Worm (Caenorhabditis elegans) whole organism, L1 larva: Measurements from ENCODE around the gene E02C12.6.

Source experiments
- nhr-11 ChIP-seq: fragments of 150-350 bp; optimal IDR thresholded peaks from 2 replicates; lab custom pipeline; 2014; ENCODE audit warnings: missing biosample characterization, missing genetic modification characterization
- pax-3 ChIP-seq: fragments of 200-800 bp; sonication (Bioruptor generic); optimal IDR thresholded peaks from 2 replicates; lab custom pipeline; 2018; ENCODE audit warnings: mild to moderate bottlenecking, missing genetic modification characterization, moderate library complexity, missing compliant biosample characterization
- snu-23 ChIP-seq: sonication (generic microtip); optimal IDR thresholded peaks from 2 replicates; lab custom pipeline; 2016; ENCODE audit warnings: missing genetic modification characterization, missing compliant biosample characterization
- sox-4 ChIP-seq: sonication (generic microtip); optimal IDR thresholded peaks from 2 replicates; lab custom pipeline; 2016; ENCODE audit warnings: missing genetic modification characterization, missing compliant biosample characterization

DNA sequence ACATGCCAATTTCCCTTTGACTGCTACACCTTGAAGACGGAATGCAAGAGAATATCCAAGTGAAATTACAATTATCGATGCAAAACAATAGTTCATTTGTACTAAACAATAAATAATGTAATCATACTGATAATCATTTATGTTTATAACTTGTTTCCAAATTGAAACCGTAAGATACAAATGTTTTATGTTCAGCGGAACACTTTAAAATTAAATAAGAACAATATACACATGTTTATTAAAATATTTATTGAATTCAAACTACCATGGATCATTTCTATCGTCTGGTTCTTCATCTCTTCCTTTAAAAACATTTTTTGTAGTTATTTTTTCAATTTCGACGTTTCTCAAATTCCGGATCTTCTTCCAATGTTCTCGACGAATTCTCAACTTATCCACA lies 15.5 kb downstream of the E02C12.6 start, which contains the start of gene ttr-40:
- TF ChIP-seq pax-3 (no peak), snu-23 (no peak), sox-4 (tag; lab: Kevin White, UChicago) (no peak), nhr-11 (tag; lab: Kevin White, UChicago) (no peak)
